Fruit fly (Drosophila melanogaster): ENCODE measurements around the gene mRpL2.

The mRpL2 gene

DNA sequence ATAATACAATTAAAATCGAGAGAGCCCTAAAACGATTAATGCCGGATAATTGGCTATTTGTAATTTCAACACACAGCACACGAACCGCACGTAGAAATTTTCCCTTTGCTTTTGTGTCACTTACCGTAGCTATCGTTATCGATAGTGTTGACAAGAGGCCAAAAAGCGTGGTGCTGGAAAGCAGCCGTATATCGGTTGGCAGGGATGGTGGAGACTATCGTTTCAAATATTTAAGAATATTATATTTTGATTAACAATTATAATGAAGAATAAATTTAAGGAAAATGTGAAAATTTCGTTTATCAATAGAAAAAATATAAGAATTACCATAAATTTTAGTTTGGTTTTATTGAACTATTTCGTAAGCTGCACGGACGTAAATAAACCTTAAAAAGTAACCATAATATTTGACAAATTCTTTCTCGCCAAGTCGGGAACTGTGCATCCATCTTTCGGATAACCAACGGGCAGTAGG is 27.6 kb upstream of the mRpL2 start, which contains the start of gene JIL-1 (continued):
- TF ChIP-seq CG11294 (GFP tag; IDR thresholded peaks at IDR 0.05) (peak; percentile 32; the same call in 1 of the 2 replicates), CG10669 (GFP tag; optimal IDR thresholded peaks at IDR 0.05) (peak; percentile 25), spab (GFP tag; optimal IDR thresholded peaks at IDR 0.05) (no peak), ss (GFP tag; optimal IDR thresholded peaks at IDR 0.05) (peak in 1 of 2 experiments; percentile 26), lz (GFP tag; optimal IDR thresholded peaks at IDR 0.05) (peak; percentile 72), CG11902 (GFP tag; optimal IDR thresholded peaks at IDR 0.05) (peak; percentile 32), vri (GFP tag; optimal IDR thresholded peaks at IDR 0.05) (peak; percentile 33), Hr39 (GFP tag; optimal IDR thresholded peaks at IDR 0.05) (peak; percentile 48), OdsH (GFP tag; optimal IDR thresholded peaks at IDR 0.05) (peak; percentile 49), fkh (GFP tag; optimal IDR thresholded peaks at IDR 0.05) (peak; percentile 9), CG6854 (GFP tag; optimal IDR thresholded peaks at IDR 0.05) (no peak), CG6808 (GFP tag; optimal IDR thresholded peaks at IDR 0.05) (no peak), CG3919 (GFP tag; optimal IDR thresholded peaks at IDR 0.05) (peak; percentile 57), Ets21C (GFP tag; optimal IDR thresholded peaks at IDR 0.05) (peak; percentile 50), dac (GFP tag; optimal IDR thresholded peaks at IDR 0.05) (no peak), esn (GFP tag; optimal IDR thresholded peaks at IDR 0.05) (peak; percentile 66), CG31627 (GFP tag; optimal IDR thresholded peaks at IDR 0.05) (peak; percentile 56), CG4318 (GFP tag; optimal IDR thresholded peaks at IDR 0.05) (no peak), Hr38 (GFP tag; optimal IDR thresholded peaks at IDR 0.05) (no peak), CG7368 (GFP tag; optimal IDR thresholded peaks at IDR 0.05) (peak; percentile 20), Eip75B (GFP tag; optimal IDR thresholded peaks at IDR 0.05) (peak; percentile 41), achi (GFP tag; optimal IDR thresholded peaks at IDR 0.05) (peak; percentile 41), Ets96B (tag; optimal IDR thresholded peaks at IDR 0.05) (peak; percentile 1), salr (GFP tag; optimal IDR thresholded peaks at IDR 0.05) (no peak), CG8319 (GFP tag; optimal IDR thresholded peaks at IDR 0.05) (no peak), topi (GFP tag; optimal IDR thresholded peaks at IDR 0.05) (peak; percentile 41), acj6 (GFP tag; optimal IDR thresholded peaks at IDR 0.05) (peak; percentile 39)

DNA sequence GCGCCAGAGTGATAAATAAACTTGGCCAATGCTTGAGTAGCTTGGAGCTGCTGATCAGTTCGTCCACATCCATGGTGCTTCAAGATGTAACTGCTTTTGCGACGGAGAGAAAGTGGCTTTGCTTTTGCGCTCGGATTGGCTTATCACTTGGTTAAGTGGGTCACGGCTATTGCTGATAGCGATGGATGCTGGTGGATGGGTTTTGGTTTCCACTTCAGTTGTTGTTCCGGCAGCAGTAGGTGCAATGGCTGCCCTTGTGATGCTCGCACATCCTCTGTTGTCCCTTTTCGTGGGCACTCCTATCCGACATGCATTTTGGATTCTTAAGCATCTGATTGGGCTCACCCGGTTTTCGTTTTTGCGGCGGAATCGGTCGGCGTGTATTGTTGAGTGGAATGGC is 26.4 kb upstream of the mRpL2 start:
- TF ChIP-seq CG6792 (GFP tag; optimal IDR thresholded peaks at IDR 0.05), result no peak
- TF ChIP-seq CG15336 (GFP tag; IDR thresholded peaks at IDR 0.05), result no peak
- TF ChIP-seq Eip78C (GFP tag), result peak; percentile 37
- peak; percentile 9 for TF ChIP-seq svp (GFP tag)
- TF ChIP-seq CG6163 (GFP tag; IDR thresholded peaks at IDR 0.05), result no peak

DNA sequence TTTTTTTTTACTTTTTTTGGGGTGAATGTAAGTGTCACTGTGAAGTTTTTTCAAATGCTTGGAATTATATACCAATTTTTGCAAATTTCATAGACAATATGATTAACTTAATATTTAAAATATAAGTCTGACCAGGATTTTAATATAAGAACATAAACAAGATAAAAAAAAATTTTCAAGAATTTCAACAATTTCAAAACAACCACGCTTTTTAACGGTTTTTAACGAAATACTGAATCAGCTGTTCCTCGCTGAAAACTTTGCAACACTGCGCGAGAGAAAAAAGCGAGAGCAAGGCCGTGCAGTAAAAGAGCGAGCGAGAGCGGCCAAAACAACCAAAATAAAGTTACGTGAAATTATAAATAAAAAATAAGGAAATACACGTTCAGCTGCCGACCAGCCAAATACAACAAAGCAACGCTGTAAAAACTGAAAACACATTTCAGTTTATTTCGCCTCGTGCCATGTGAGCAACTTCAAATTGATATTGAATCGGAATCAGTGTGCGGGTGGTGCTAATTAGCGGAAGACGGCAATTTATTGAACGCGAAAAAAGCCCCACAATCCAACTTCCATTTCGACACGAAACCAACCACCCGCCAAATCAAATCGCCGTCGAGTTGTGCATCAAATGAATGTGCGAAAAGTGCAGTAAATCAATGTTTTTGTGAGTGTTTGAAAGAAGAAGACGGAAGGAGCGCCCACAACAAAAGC is 24.3 kb upstream of the mRpL2 start, which contains the start of the genes CG46439, Iyd and CG33947:
CG46439 (minus strand) TSS at position 51 of the 714 bp plus-strand sequence.
Iyd (minus strand) TSS at position 51 of the 714 bp plus-strand sequence.
CG33947 (plus strand) TSS at position 302 of the 714 bp plus-strand sequence.
- peak; percentile 46 for TF ChIP-seq Smox (GFP tag; optimal IDR thresholded peaks at IDR 0.05)
- peak; percentile 31 for TF ChIP-seq CG7368 (GFP tag; optimal IDR thresholded peaks at IDR 0.05)
- TF ChIP-seq Eip93F (GFP tag; optimal IDR thresholded peaks at IDR 0.05), result peak; percentile 71
- peak; percentile 40 for TF ChIP-seq Met (GFP tag; optimal IDR thresholded peaks at IDR 0.05)
- peak; percentile 55; the same call in 1 of the 2 replicates for TF ChIP-seq Gug (GFP tag; IDR thresholded peaks at IDR 0.05)
- TF ChIP-seq CG9139 (GFP tag; optimal IDR thresholded peaks at IDR 0.05), result peak; percentile 80
- no peak for TF ChIP-seq CG8319 (GFP tag; optimal IDR thresholded peaks at IDR 0.05)
- TF ChIP-seq Hr38 (GFP tag; optimal IDR thresholded peaks at IDR 0.05), result no peak
- peak; percentile 46 for TF ChIP-seq Sox102F (GFP tag; optimal IDR thresholded peaks at IDR 0.05)
- TF ChIP-seq CG8119 (GFP tag; IDR thresholded peaks at IDR 0.05), result peak; percentile 84; the same call in 2 of the 3 replicates
- no peak for TF ChIP-seq fd59A (GFP tag; optimal IDR thresholded peaks at IDR 0.05)
- TF ChIP-seq lz (GFP tag; optimal IDR thresholded peaks at IDR 0.05), result peak; percentile 24
- peak; percentile 62 for TF ChIP-seq CG3032 (tag; optimal IDR thresholded peaks at IDR 0.05)
- peak; percentile 36 for TF ChIP-seq pdm3 (GFP tag; optimal IDR thresholded peaks at IDR 0.05)
- peak; percentile 65 for TF ChIP-seq Ets96B (tag; optimal IDR thresholded peaks at IDR 0.05)
- peak; percentile 22 for TF ChIP-seq acj6 (GFP tag; optimal IDR thresholded peaks at IDR 0.05)
- TF ChIP-seq CG15336 (GFP tag; IDR thresholded peaks at IDR 0.05), result peak; percentile 80
- peak in 1 of 2 experiments; percentile 9 for TF ChIP-seq salr (GFP tag; optimal IDR thresholded peaks at IDR 0.05)
- peak; percentile 65 for TF ChIP-seq CG1621 (tag; optimal IDR thresholded peaks at IDR 0.05)
- peak; percentile 30 for TF ChIP-seq dsx (GFP tag; optimal IDR thresholded peaks at IDR 0.05; ENCODE audit: poor library complexity, severe bottlenecking)
- peak; percentile 67 for TF ChIP-seq CG10669 (GFP tag; optimal IDR thresholded peaks at IDR 0.05)
- no peak for TF ChIP-seq Ets21C (GFP tag; optimal IDR thresholded peaks at IDR 0.05)
- TF ChIP-seq achi (GFP tag; optimal IDR thresholded peaks at IDR 0.05), result peak; percentile 27
- TF ChIP-seq Hr39 (GFP tag; optimal IDR thresholded peaks at IDR 0.05), result no peak
- TF ChIP-seq CG34406 (GFP tag; optimal IDR thresholded peaks at IDR 0.05), result peak; percentile 46
- TF ChIP-seq dac (GFP tag; optimal IDR thresholded peaks at IDR 0.05), result peak; percentile 18
- TF ChIP-seq CG6854 (GFP tag; optimal IDR thresholded peaks at IDR 0.05), result peak; percentile 91

All from whole organism, prepupa.